Fruit fly (Drosophila melanogaster) whole organism, wandering third instar larva: Measurements from ENCODE around the gene Nedd8.

Source experiments
- Mio ChIP-seq: sonication (Bioruptor generic); optimal IDR thresholded peaks from 2 replicates; lab custom pipeline; 2016; ENCODE audit warnings: missing biosample characterization, missing genetic modification characterization
- br ChIP-seq: fragments of 200-800 bp; sonication (Bioruptor generic); optimal IDR thresholded peaks from 2 replicates; lab custom pipeline; 2016; ENCODE audit warnings: missing biosample characterization, missing genetic modification characterization
- jim ChIP-seq: fragments of 175-275, 200-325 bp; sonication (Bioruptor generic); optimal IDR thresholded peaks from 2 replicates; lab custom pipeline; 2016; ENCODE audit warnings: missing biosample characterization, mild to moderate bottlenecking, missing genetic modification characterization
- sage ChIP-seq: fragments of 200-800 bp; sonication (Bioruptor generic); optimal IDR thresholded peaks from 2 replicates; lab custom pipeline; 2016; ENCODE audit warnings: missing biosample characterization, mild to moderate bottlenecking, missing genetic modification characterization

dm6 chr2L:18914829-18915228 lies 36.8 kb downstream of the Nedd8 start:
- no peak for TF ChIP-seq br
- TF ChIP-seq Mio (GFP tag; lab: Kevin White, UChicago): no peak
- no peak for TF ChIP-seq jim
- TF ChIP-seq sage (GFP tag; lab: Kevin White, UChicago): no peak
